Worm (Caenorhabditis elegans): ENCODE measurements around the gene mnk-1.
A peak's percentile ranks its signal among the peaks of the same experiment; 100 is the strongest.

- no peak for TF ChIP-seq isw-1 (GFP tag; IDR thresholded peaks at IDR 0.05)
- peak; percentile 22 for TF ChIP-seq elt-2 (tag; optimal IDR thresholded peaks at IDR 0.05)
Measured at ce11 chrII:10557206-10557574, 2.3 kb upstream of the mnk-1 start.
